Fruit fly (Drosophila melanogaster) whole organism, prepupa: ENCODE data around the gene Tengl1.

Experiments
- CG11294 ChIP-seq: fragments of 200-800 bp; sonication (Bioruptor generic); IDR thresholded peaks from 2 replicates; pipeline ENCODE4 v1.3.6; 2022; ENCODE audit warnings: missing biosample characterization, missing genetic modification characterization
- CG11902 ChIP-seq: fragments of 200-800 bp; sonication (Bioruptor generic); optimal IDR thresholded peaks from 3 replicates; lab custom pipeline; 2016; ENCODE audit warnings: missing biosample characterization, missing genetic modification characterization
- CG3032 ChIP-seq: fragments of 200-800 bp; optimal IDR thresholded peaks from 2 replicates; lab custom pipeline; 2019; ENCODE audit warnings: missing biosample characterization, mild to moderate bottlenecking, missing genetic modification characterization, moderate library complexity
- CG31627 ChIP-seq: fragments of 200-800 bp; sonication (Bioruptor generic); optimal IDR thresholded peaks from 3 replicates; lab custom pipeline; 2016; ENCODE audit warnings: missing biosample characterization, missing genetic modification characterization
- CG3919 ChIP-seq: fragments of 200-800 bp; sonication (Bioruptor generic); optimal IDR thresholded peaks from 3 replicates; lab custom pipeline; 2016; ENCODE audit warnings: missing biosample characterization, missing genetic modification characterization
- CG4318 ChIP-seq: fragments of 200-800 bp; sonication (Bioruptor generic); optimal IDR thresholded peaks from 3 replicates; lab custom pipeline; 2017; ENCODE audit warnings: missing biosample characterization, mild to moderate bottlenecking, missing genetic modification characterization
- CG6276 ChIP-seq: fragments of 200-800 bp; sonication (Bioruptor generic); optimal IDR thresholded peaks from 2 replicates; lab custom pipeline; 2017; ENCODE audit warnings: missing biosample characterization, mild to moderate bottlenecking, missing genetic modification characterization
- CG6792 ChIP-seq: fragments of 200-800 bp; sonication (Bioruptor generic); optimal IDR thresholded peaks from 3 replicates; lab custom pipeline; 2016; ENCODE audit warnings: missing biosample characterization, missing genetic modification characterization
- CG6808 ChIP-seq: fragments of 200-800 bp; sonication (Bioruptor generic); optimal IDR thresholded peaks from 3 replicates; lab custom pipeline; 2017; ENCODE audit warnings: missing biosample characterization, missing genetic modification characterization, mild to moderate bottlenecking, moderate library complexity, missing genetic modification reagents
- CG6854 ChIP-seq: fragments of 200-800 bp; sonication (Bioruptor generic); optimal IDR thresholded peaks from 2 replicates; lab custom pipeline; 2017; ENCODE audit warnings: missing biosample characterization, mild to moderate bottlenecking, missing genetic modification characterization
- CG8119 ChIP-seq: fragments of 200-800 bp; sonication (Bioruptor generic); IDR thresholded peaks from 3 replicates; pipeline ENCODE4 v1.3.6; 2022; ENCODE audit warnings: missing biosample characterization, missing genetic modification characterization
- CG8319 ChIP-seq: fragments of 200-800 bp; sonication (Bioruptor generic); optimal IDR thresholded peaks from 3 replicates; lab custom pipeline; 2016; ENCODE audit warnings: missing biosample characterization, missing genetic modification characterization
- CG8632 ChIP-seq: fragments of 200-800 bp; sonication (Bioruptor generic); optimal IDR thresholded peaks from 3 replicates; lab custom pipeline; 2016; ENCODE audit warnings: missing biosample characterization, missing genetic modification characterization
- Eip78C ChIP-seq: fragments of 200-800 bp; sonication (Bioruptor generic); peaks from one replicate; lab custom pipeline; 2016; ENCODE audit warnings: missing biosample characterization, missing genetic modification characterization
- Eip93F ChIP-seq: fragments of 200-800 bp; sonication (Bioruptor generic); optimal IDR thresholded peaks from 2 replicates; lab custom pipeline; 2016; ENCODE audit warnings: missing biosample characterization, mild to moderate bottlenecking, missing genetic modification characterization
- Ets21C ChIP-seq: fragments of 200-800 bp; sonication (Bioruptor generic); optimal IDR thresholded peaks from 3 replicates; lab custom pipeline; 2016; ENCODE audit warnings: missing biosample characterization, missing genetic modification characterization
- Gug ChIP-seq: fragments of 200-800 bp; sonication (Bioruptor generic); IDR thresholded peaks from 2 replicates; pipeline ENCODE4 v1.3.6; 2022; ENCODE audit warnings: missing biosample characterization, missing genetic modification characterization
- Hr38 ChIP-seq: sonication (Bioruptor generic); optimal IDR thresholded peaks from 2 replicates; lab custom pipeline; 2016; ENCODE audit warnings: missing biosample characterization, missing genetic modification characterization
- Hr39 ChIP-seq: fragments of 200-800 bp; sonication (Bioruptor generic); optimal IDR thresholded peaks from 2 replicates; lab custom pipeline; 2016; ENCODE audit warnings: missing biosample characterization, missing genetic modification characterization
- Lpt ChIP-seq: fragments of 200-800 bp; sonication (Bioruptor generic); optimal IDR thresholded peaks from 3 replicates; lab custom pipeline; 2016; ENCODE audit warnings: missing biosample characterization, missing genetic modification characterization
- OdsH ChIP-seq: fragments of 200-800 bp; sonication (Bioruptor generic); optimal IDR thresholded peaks from 3 replicates; lab custom pipeline; 2016; ENCODE audit warnings: missing biosample characterization, missing genetic modification characterization
- Sox14 ChIP-seq: fragments of 200-800 bp; sonication (Bioruptor generic); optimal IDR thresholded peaks from 3 replicates; lab custom pipeline; 2016; ENCODE audit warnings: missing biosample characterization, missing genetic modification characterization
- cyc ChIP-seq: fragments of 200-800 bp; sonication (Bioruptor generic); optimal IDR thresholded peaks from 3 replicates; lab custom pipeline; 2016; ENCODE audit warnings: missing biosample characterization, missing genetic modification characterization
- dac ChIP-seq: fragments of 200-800 bp; sonication (Bioruptor generic); optimal IDR thresholded peaks from 2 replicates; lab custom pipeline; 2017; ENCODE audit warnings: missing biosample characterization, mild to moderate bottlenecking, missing genetic modification characterization
- dsx ChIP-seq: fragments of 200-800 bp; optimal IDR thresholded peaks from 3 replicates; lab custom pipeline; 2019; ENCODE audit warnings: missing biosample characterization, mild to moderate bottlenecking, missing genetic modification characterization, moderate library complexity; ENCODE audit not compliant: poor library complexity, severe bottlenecking
- esn ChIP-seq: fragments of 200-800 bp; sonication (Bioruptor generic); optimal IDR thresholded peaks from 2 replicates; lab custom pipeline; 2016; ENCODE audit warnings: missing biosample characterization, mild to moderate bottlenecking, missing genetic modification characterization, moderate library complexity
- fkh ChIP-seq: fragments of 200-800 bp; sonication (Bioruptor generic); optimal IDR thresholded peaks from 3 replicates; lab custom pipeline; 2017; ENCODE audit warnings: missing biosample characterization, mild to moderate bottlenecking, missing genetic modification characterization, moderate library complexity
- lz ChIP-seq: fragments of 200-800 bp; sonication (Bioruptor generic); optimal IDR thresholded peaks from 3 replicates; lab custom pipeline; 2016; ENCODE audit warnings: missing biosample characterization, missing genetic modification characterization
- pdm3 ChIP-seq: fragments of 200-800 bp; sonication (Bioruptor generic); optimal IDR thresholded peaks from 3 replicates; lab custom pipeline; 2016; ENCODE audit warnings: missing biosample characterization, missing genetic modification characterization
- spab ChIP-seq: fragments of 200-800 bp; sonication (Bioruptor generic); optimal IDR thresholded peaks from 2 replicates; lab custom pipeline; 2017; ENCODE audit warnings: missing biosample characterization, mild to moderate bottlenecking, missing genetic modification characterization, missing genetic modification reagents
- ss ChIP-seq, 2 experiments: fragments of 200-800 bp; sonication (Bioruptor generic); optimal IDR thresholded peaks; 2 replicates in 1 of 2; 3 replicates in 1 of 2; lab custom pipeline; 2017 to 2018; ENCODE audit warnings: mild to moderate bottlenecking in 2 of 2, missing biosample characterization in 2 of 2, missing genetic modification characterization in 2 of 2, moderate library complexity in 1 of 2
- topi ChIP-seq: fragments of 200-800 bp; sonication (Bioruptor generic); optimal IDR thresholded peaks from 3 replicates; lab custom pipeline; 2016; ENCODE audit warnings: missing biosample characterization, missing genetic modification characterization
- vri ChIP-seq: fragments of 200-800 bp; sonication (Bioruptor generic); optimal IDR thresholded peaks from 3 replicates; lab custom pipeline; 2016; ENCODE audit warnings: missing biosample characterization, mild to moderate bottlenecking, missing genetic modification characterization

The Tengl1 gene

dm6 chr2L:2216065-2216464 is 24.3 kb downstream of the Tengl1 start, which contains the start of gene daed:
daed (minus strand) TSS chr2L:2216311.
- TF ChIP-seq CG8319 (GFP tag; lab: Kevin White, UChicago) (no peak), esn (GFP tag; lab: Kevin White, UChicago) (peak; percentile 18)
- TF ChIP-seq, all 60 proteins: peak for 1

dm6 chr2L:2214004-2214403 is 26.4 kb downstream of the Tengl1 start, which contains the start of the genes Uch and CG34174:
Uch (minus strand) TSS chr2L:2214211.
CG34174 (plus strand) TSS chr2L:2214266.
- TF ChIP-seq pdm3 (GFP tag; lab: Kevin White, UChicago) (no peak), Eip93F (GFP tag; lab: Kevin White, UChicago) (no peak), Sox14 (GFP tag; lab: Kevin White, UChicago) (peak; percentile 70), CG8632 (no peak), CG6276 (GFP tag; lab: Kevin White, UChicago) (no peak), Hr38 (GFP tag; lab: Kevin White, UChicago) (no peak), topi (peak; percentile 36), ss (GFP tag; optimal IDR thresholded peaks at IDR 0.05; lab: Kevin White, UChicago) (no peak), Eip78C (GFP tag; lab: Kevin White, UChicago) (peak; percentile 54), dsx (GFP tag; lab: Kevin White, UChicago) (no peak), esn (GFP tag; lab: Kevin White, UChicago) (peak; percentile 53), CG3032 (tag; lab: Kevin White, UChicago) (peak; percentile 18), lz (GFP tag; lab: Kevin White, UChicago) (peak; percentile 40), cyc (GFP tag; lab: Kevin White, UChicago) (peak; percentile 21), CG3919 (GFP tag; lab: Kevin White, UChicago) (no peak), fkh (peak; percentile 96)

dm6 chr2L:2212478-2212877 is 27.9 kb downstream of the Tengl1 start, which contains the start of gene CG15385:
CG15385 (minus strand) TSS chr2L:2212571.
- TF ChIP-seq Eip78C (GFP tag; lab: Kevin White, UChicago) (peak; percentile 58), Gug (no peak)

- no peak for TF ChIP-seq CG31627 (GFP tag; lab: Kevin White, UChicago)
- TF ChIP-seq topi, result no peak
- no peak for TF ChIP-seq OdsH (GFP tag; lab: Kevin White, UChicago)
- no peak for TF ChIP-seq CG4318
- no peak for TF ChIP-seq lz (GFP tag; lab: Kevin White, UChicago)
- no peak for TF ChIP-seq Lpt (GFP tag; lab: Kevin White, UChicago)
- no peak for TF ChIP-seq CG8632
- TF ChIP-seq fkh, result no peak
- TF ChIP-seq CG3032 (tag; lab: Kevin White, UChicago), result no peak
- no peak for TF ChIP-seq Eip78C (GFP tag; lab: Kevin White, UChicago)
- TF ChIP-seq dsx (GFP tag; lab: Kevin White, UChicago), result no peak
- no peak for TF ChIP-seq CG11294 (GFP tag; lab: Robert Waterston, UW)
Observed at dm6 chr2L:2209002-2209401, 31.4 kb downstream of the Tengl1 start, which contains the start of gene CG33124. CG33124 (minus strand) TSS chr2L:2209102.

- TF ChIP-seq spab (GFP tag; lab: Kevin White, UChicago) (no peak), dac (GFP tag; lab: Kevin White, UChicago) (no peak), CG8119 (no peak), CG6792 (GFP tag; lab: Kevin White, UChicago) (no peak), vri (GFP tag; lab: Kevin White, UChicago) (no peak), CG6854 (no peak), OdsH (GFP tag; lab: Kevin White, UChicago) (no peak), Ets21C (GFP tag; lab: Kevin White, UChicago) (no peak), CG6808 (GFP tag; lab: Kevin White, UChicago) (no peak), CG31627 (GFP tag; lab: Kevin White, UChicago) (no peak), topi (no peak), Hr39 (GFP tag; lab: Kevin White, UChicago) (no peak), Lpt (GFP tag; lab: Kevin White, UChicago) (no peak), CG11902 (GFP tag; lab: Kevin White, UChicago) (no peak), CG6276 (GFP tag; lab: Kevin White, UChicago) (no peak)
Observed at dm6 chr2L:2206066-2206465, 34.3 kb downstream of the Tengl1 start, which contains the start of gene CG31668. CG31668 (minus strand) TSS chr2L:2206166.
